Worm (Caenorhabditis elegans): Measurements from ENCODE around the gene ptr-24.

The ptr-24 gene

ce11 chrX:13396550-13397023, 58.8 kb downstream of the ptr-24 start, which contains the start of gene F02C12.3:
TSS of gene F02C12.3 (plus strand) at chrX:13396973.
- no peak for TF ChIP-seq dao-5 (tag; optimal IDR thresholded peaks at IDR 0.05)
- no peak for TF ChIP-seq him-1 (tag; optimal IDR thresholded peaks at IDR 0.05)
- TF ChIP-seq W03F9.2 (tag; optimal IDR thresholded peaks at IDR 0.05), result peak; percentile 52
